Worm (Caenorhabditis elegans) whole organism, mixed stage, embryonic: ENCODE results near the gene idpc-7.

Experiments used
- bed-3 ChIP-seq: fragments of 200-800 bp; sonication (Bioruptor generic); optimal IDR thresholded peaks from 3 replicates; lab custom pipeline; 2018; ENCODE audit warnings: mild to moderate bottlenecking, missing genetic modification characterization, moderate library complexity, missing compliant biosample characterization
- blmp-1 ChIP-seq: fragments of 150-350 bp; optimal IDR thresholded peaks from 2 replicates; lab custom pipeline; 2014; ENCODE audit warnings: missing biosample characterization, missing genetic modification characterization
- ceh-39 ChIP-seq: fragments of 150-350 bp; optimal IDR thresholded peaks from 2 replicates; lab custom pipeline; 2014; ENCODE audit warnings: missing biosample characterization, missing genetic modification characterization
- ceh-83 ChIP-seq: fragments of 200-800 bp; sonication (Bioruptor generic); optimal IDR thresholded peaks from 2 replicates; lab custom pipeline; 2018; ENCODE audit warnings: mild to moderate bottlenecking, missing genetic modification characterization, missing compliant biosample characterization
- ces-1 ChIP-seq: fragments of 150-350 bp; optimal IDR thresholded peaks from 2 replicates; lab custom pipeline; 2014; ENCODE audit warnings: missing biosample characterization, missing genetic modification reagents, missing genetic modification characterization
- cnd-1 ChIP-seq: fragments of 200-800 bp; sonication (Bioruptor generic); optimal IDR thresholded peaks from 2 replicates; lab custom pipeline; 2018; ENCODE audit warnings: mild to moderate bottlenecking, missing genetic modification characterization, missing compliant biosample characterization
- drap-1 ChIP-seq: fragments of 200-800 bp; sonication (Bioruptor generic); optimal IDR thresholded peaks from 3 replicates; lab custom pipeline; 2018; ENCODE audit warnings: mild to moderate bottlenecking, missing genetic modification characterization, missing compliant biosample characterization
- elt-1 ChIP-seq: sonication (generic microtip); optimal IDR thresholded peaks from 2 replicates; lab custom pipeline; 2017; ENCODE audit warnings: missing genetic modification characterization, mild to moderate bottlenecking, missing compliant biosample characterization, antibody characterized with exemption, moderate library complexity, borderline replicate concordance; ENCODE audit not compliant: insufficient read depth
- elt-3 ChIP-seq: fragments of 150-350 bp; optimal IDR thresholded peaks from 2 replicates; lab custom pipeline; 2014; ENCODE audit warnings: missing biosample characterization, missing genetic modification characterization
- flh-1 ChIP-seq: fragments of 200-800 bp; sonication (Bioruptor generic); optimal IDR thresholded peaks from 2 replicates; lab custom pipeline; 2018; ENCODE audit warnings: mild to moderate bottlenecking, missing genetic modification characterization, moderate library complexity, missing compliant biosample characterization
- ham-2 ChIP-seq: fragments of 200-800 bp; sonication (Bioruptor generic); optimal IDR thresholded peaks from 2 replicates; lab custom pipeline; 2018; ENCODE audit warnings: mild to moderate bottlenecking, missing genetic modification characterization, missing compliant biosample characterization
- hlh-1 ChIP-seq: fragments of 150-350 bp; optimal IDR thresholded peaks from 2 replicates; lab custom pipeline; 2014; ENCODE audit warnings: missing biosample characterization, missing genetic modification reagents, missing genetic modification characterization
- lin-13 ChIP-seq: fragments of 150-350 bp; optimal IDR thresholded peaks from 2 replicates; lab custom pipeline; 2014; ENCODE audit warnings: missing biosample characterization, missing genetic modification characterization
- lin-32 ChIP-seq: fragments of 200-800 bp; sonication (Bioruptor generic); optimal IDR thresholded peaks from 2 replicates; lab custom pipeline; 2018; ENCODE audit warnings: mild to moderate bottlenecking, missing genetic modification characterization, missing compliant biosample characterization
- lsy-2 ChIP-seq: fragments of 150-350 bp; optimal IDR thresholded peaks from 2 replicates; lab custom pipeline; 2014; ENCODE audit warnings: missing biosample characterization, missing genetic modification characterization
- mab-5 ChIP-seq: fragments of 150-350 bp; optimal IDR thresholded peaks from 2 replicates; lab custom pipeline; 2014; ENCODE audit warnings: missing biosample characterization, missing genetic modification characterization
- mep-1 ChIP-seq: fragments of 150-350 bp; optimal IDR thresholded peaks from 2 replicates; lab custom pipeline; 2017; ENCODE audit warnings: missing biosample characterization, missing genetic modification reagents, missing genetic modification characterization, inconsistent platforms
- mls-2 ChIP-seq: sonication (generic microtip); optimal IDR thresholded peaks from 2 replicates; lab custom pipeline; 2016; ENCODE audit warnings: mild to moderate bottlenecking, missing genetic modification characterization, moderate library complexity, missing compliant biosample characterization
- nhr-12 ChIP-seq: fragments of 150-350 bp; optimal IDR thresholded peaks from 2 replicates; lab custom pipeline; 2014; ENCODE audit warnings: missing biosample characterization, missing genetic modification characterization
- nhr-2 ChIP-seq: fragments of 150-350 bp; optimal IDR thresholded peaks from 2 replicates; lab custom pipeline; 2014; ENCODE audit warnings: missing biosample characterization, missing genetic modification characterization
- nhr-237 ChIP-seq: fragments of 150-350 bp; optimal IDR thresholded peaks from 2 replicates; lab custom pipeline; 2014; ENCODE audit warnings: missing biosample characterization, missing genetic modification characterization
- nhr-76 ChIP-seq: sonication (generic microtip); optimal IDR thresholded peaks from 2 replicates; lab custom pipeline; 2017; ENCODE audit warnings: missing biosample characterization, missing genetic modification characterization
- snpc-4 ChIP-seq: fragments of 150-350 bp; optimal IDR thresholded peaks from 2 replicates; lab custom pipeline; 2014; ENCODE audit warnings: missing biosample characterization, missing genetic modification characterization
- sptf-1 ChIP-seq: sonication (generic microtip); optimal IDR thresholded peaks from 2 replicates; lab custom pipeline; 2017; ENCODE audit warnings: mild to moderate bottlenecking, missing genetic modification characterization, moderate library complexity, missing compliant biosample characterization
- tbx-8 ChIP-seq: fragments of 200-800 bp; sonication (Bioruptor generic); optimal IDR thresholded peaks from 2 replicates; lab custom pipeline; 2018; ENCODE audit warnings: mild to moderate bottlenecking, missing genetic modification characterization, moderate library complexity, missing compliant biosample characterization
- unc-120 ChIP-seq: sonication (generic microtip); optimal IDR thresholded peaks from 2 replicates; lab custom pipeline; 2017; ENCODE audit warnings: missing genetic modification characterization, missing compliant biosample characterization; ENCODE audit not compliant: poor library complexity, severe bottlenecking
- unc-39 ChIP-seq: fragments of 150-350 bp; optimal IDR thresholded peaks from 2 replicates; lab custom pipeline; 2014; ENCODE audit warnings: missing biosample characterization, missing genetic modification characterization
- ztf-11 ChIP-seq: fragments of 150-350 bp; optimal IDR thresholded peaks from 2 replicates; lab custom pipeline; 2014; ENCODE audit warnings: missing biosample characterization, missing genetic modification characterization

idpc-7 gene

ce11 chrV:9651294-9651693 lies 32.5 kb upstream of the idpc-7 start, which contains the start of gene T06E4.21:
Gene T06E4.21 (plus strand): TSS chrV:9651594.
- TF ChIP-seq elt-1 (tag; lab: Kevin White, UChicago) (no peak), cnd-1 (tag; lab: Kevin White, UChicago) (no peak), ceh-83 (GFP tag; lab: Kevin White, UChicago) (no peak), unc-120 (tag; lab: Kevin White, UChicago) (no peak), mep-1 (tag; lab: Kevin White, UChicago) (no peak), flh-1 (GFP tag; lab: Kevin White, UChicago) (no peak), ham-2 (GFP tag; lab: Kevin White, UChicago) (no peak), sptf-1 (no peak), nhr-76 (tag; lab: Kevin White, UChicago) (no peak)

DNA sequence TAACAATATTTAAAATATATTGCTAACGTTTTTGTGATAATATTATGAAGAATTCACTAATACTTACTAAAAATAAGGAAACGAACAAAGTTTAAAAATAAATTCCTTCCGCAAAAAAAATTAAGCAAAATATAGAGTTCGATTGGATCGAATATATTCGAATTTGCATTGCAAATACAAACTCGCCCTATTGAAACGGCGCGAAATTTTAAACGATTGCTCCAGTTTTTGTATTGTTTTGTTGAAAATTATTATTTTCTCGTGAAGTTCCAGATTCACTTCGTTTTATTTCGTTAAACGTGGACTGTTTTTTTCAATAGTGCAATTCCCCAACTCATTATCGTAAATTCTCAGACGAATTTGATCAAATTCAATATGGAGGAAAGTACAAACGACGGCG lies 26.7 kb upstream of the idpc-7 start, which contains the start of the genes atl-1 and hcp-2:
atl-1 (minus strand) TSS at position 89 of the 400 bp plus-strand sequence.
hcp-2 (plus strand) TSS at position 353 of the 400 bp plus-strand sequence.
- TF ChIP-seq drap-1 (GFP tag; lab: Kevin White, UChicago) (no peak), nhr-2 (tag; lab: Kevin White, UChicago) (no peak), lin-32 (no peak), lsy-2 (tag; lab: Kevin White, UChicago) (no peak), tbx-8 (GFP tag; lab: Kevin White, UChicago) (no peak), unc-120 (tag; lab: Kevin White, UChicago) (no peak)

DNA sequence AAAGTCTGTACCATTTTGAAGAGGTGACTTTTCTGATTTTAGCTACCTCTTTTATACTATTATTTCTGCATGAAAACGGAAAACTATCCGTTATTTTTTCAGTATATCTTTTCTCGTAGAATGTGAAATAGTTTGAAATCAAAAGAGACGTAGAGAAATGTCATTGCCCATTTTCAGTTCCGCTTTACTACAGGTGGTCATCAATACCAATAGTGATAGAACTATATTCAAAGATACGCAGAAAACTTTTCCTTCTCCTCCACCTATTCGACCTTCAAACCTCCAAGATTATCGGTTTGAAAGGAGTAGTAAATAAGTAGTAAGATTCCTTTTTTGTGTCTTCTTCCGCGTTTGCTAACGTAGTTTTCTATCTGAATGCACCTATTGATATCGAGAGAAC lies 14.5 kb upstream of the idpc-7 start, which contains the start of gene col-147:
col-147 (minus strand) TSS at position 26 of the 400 bp plus-strand sequence.
- TF ChIP-seq mab-5 (tag; lab: Kevin White, UChicago) = no peak
- TF ChIP-seq ham-2 (GFP tag; lab: Kevin White, UChicago) = no peak
- TF ChIP-seq ztf-11 = no peak
- TF ChIP-seq bed-3 (GFP tag; lab: Kevin White, UChicago) = no peak
- no peak for TF ChIP-seq lin-13 (tag; lab: Kevin White, UChicago)
- TF ChIP-seq ceh-83 (GFP tag; lab: Kevin White, UChicago) = no peak
- TF ChIP-seq nhr-237 (tag; lab: Kevin White, UChicago) = no peak
- TF ChIP-seq ceh-39 (tag; lab: Kevin White, UChicago) = no peak
- TF ChIP-seq nhr-2 (tag; lab: Kevin White, UChicago) = no peak

DNA sequence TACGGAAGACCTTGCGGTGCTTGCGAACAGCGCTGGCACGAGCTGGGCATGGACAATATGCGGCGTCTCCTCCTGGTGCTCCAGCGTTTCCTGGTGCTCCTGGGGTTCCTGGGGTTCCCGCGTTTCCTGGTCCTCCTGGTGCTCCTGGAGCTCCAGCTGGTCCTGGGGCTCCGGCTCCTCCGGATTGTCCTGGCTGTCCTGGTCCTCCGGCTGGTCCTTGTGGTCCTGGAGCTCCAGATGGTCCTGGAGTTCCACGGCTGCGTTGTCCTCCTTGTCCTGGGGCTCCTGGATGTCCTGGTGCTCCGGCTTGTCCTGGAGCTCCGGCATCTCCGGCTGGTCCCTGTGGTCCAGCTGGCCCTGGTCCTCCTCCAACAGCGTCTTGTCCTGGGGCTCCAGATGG lies 13.5 kb upstream of the idpc-7 start:
- no peak for TF ChIP-seq lsy-2 (tag; lab: Kevin White, UChicago)
- no peak for TF ChIP-seq mls-2 (tag; lab: Kevin White, UChicago)

- TF ChIP-seq mep-1 (tag; lab: Kevin White, UChicago) = no peak
- TF ChIP-seq snpc-4 = no peak
- TF ChIP-seq tbx-8 (GFP tag; lab: Kevin White, UChicago) = no peak
- TF ChIP-seq cnd-1 (tag; lab: Kevin White, UChicago) = no peak
- TF ChIP-seq bed-3 (GFP tag; lab: Kevin White, UChicago) = no peak
- no peak for TF ChIP-seq ces-1 (GFP tag; lab: Kevin White, UChicago)
- TF ChIP-seq hlh-1 (tag; lab: Kevin White, UChicago) = no peak
Measured at ce11 chrV:9630944-9631343, 12.1 kb upstream of the idpc-7 start, which contains the start of gene T06E4.5. Gene T06E4.5 (plus strand): TSS chrV:9631244.

- TF ChIP-seq mab-5 (tag; lab: Kevin White, UChicago) (no peak), nhr-12 (tag; lab: Kevin White, UChicago) (no peak), ztf-11 (no peak), bed-3 (GFP tag; lab: Kevin White, UChicago) (no peak), ham-2 (GFP tag; lab: Kevin White, UChicago) (no peak), unc-39 (tag; lab: Kevin White, UChicago) (no peak), elt-3 (tag; lab: Kevin White, UChicago) (no peak), lsy-2 (tag; lab: Kevin White, UChicago) (no peak), blmp-1 (no peak), nhr-237 (tag; lab: Kevin White, UChicago) (no peak), unc-120 (tag; lab: Kevin White, UChicago) (no peak), sptf-1 (no peak), lin-32 (no peak), drap-1 (GFP tag; lab: Kevin White, UChicago) (no peak)
Measured at ce11 chrV:9630542-9630941, 11.7 kb upstream of the idpc-7 start.
